Worm (Caenorhabditis elegans): Measurements from ENCODE around the gene fbxa-166.
"Not testable (repeated sequence)": the region's sequence is repeated elsewhere in the genome, so short reads cannot be mapped to it uniquely, and the experiment has no call there.

The fbxa-166 gene

ce11 chrII:1633490-1633889, 14.6 kb upstream of the fbxa-166 start, which contains the start of gene C08E3.1:
Gene C08E3.1, plus strand, starts transcription at chrII:1633790.
- TF ChIP-seq F13H6.1 (tag; optimal IDR thresholded peaks at IDR 0.05); T23F11.4 (GFP tag; optimal IDR thresholded peaks at IDR 0.05); lin-11 (tag; optimal IDR thresholded peaks at IDR 0.05): not testable (repeated sequence)

ce11 chrII:1632216-1632615, 13.4 kb upstream of the fbxa-166 start, which contains the start of gene C08E3.13:
Gene C08E3.13, minus strand, starts transcription at chrII:1632316.
- not testable (repeated sequence) for TF ChIP-seq K02D7.2 (tag; optimal IDR thresholded peaks at IDR 0.05); rnt-1 (tag; optimal IDR thresholded peaks at IDR 0.05); dmd-4 (tag; optimal IDR thresholded peaks at IDR 0.05; ENCODE audit: borderline replicate concordance)

ce11 chrII:1627783-1628182, 8.9 kb upstream of the fbxa-166 start, which contains the start of gene C08E3.15:
Gene C08E3.15, minus strand, starts transcription at chrII:1627883.
- not testable (repeated sequence) for TF ChIP-seq sox-4, pqm-1, hlh-8 (tag; optimal IDR thresholded peaks at IDR 0.05)

ce11 chrII:1625666-1626065, 6.8 kb upstream of the fbxa-166 start, which contains the start of gene C08E3.14:
Gene C08E3.14, plus strand, starts transcription at chrII:1625966.
- TF ChIP-seq ceh-18 (tag; optimal IDR thresholded peaks at IDR 0.05) (no peak), pat-9 (tag; optimal IDR thresholded peaks at IDR 0.05) (no peak), hlh-30 (tag; optimal IDR thresholded peaks at IDR 0.05; ENCODE audit: insufficient read depth) (no peak), ceh-48 (tag; optimal IDR thresholded peaks at IDR 0.05) (no peak), pros-1 (tag; optimal IDR thresholded peaks at IDR 0.05) (no peak), pax-1 (tag; optimal IDR thresholded peaks at IDR 0.05) (no peak), sox-4 (tag; optimal IDR thresholded peaks at IDR 0.05) (no peak), C38D4.7 (GFP tag; optimal IDR thresholded peaks at IDR 0.05) (no peak), ref-2 (tag; optimal IDR thresholded peaks at IDR 0.05) (no peak), npax-4 (tag; optimal IDR thresholded peaks at IDR 0.05) (no peak), ttx-3 (tag; optimal IDR thresholded peaks at IDR 0.05) (no peak), lim-6 (tag; optimal IDR thresholded peaks at IDR 0.05) (no peak)

ce11 chrII:1624572-1624971, 5.7 kb upstream of the fbxa-166 start, which contains the start of gene fbxa-160:
Gene fbxa-160, minus strand, starts transcription at chrII:1624672.
- TF ChIP-seq ceh-9 (tag; optimal IDR thresholded peaks at IDR 0.05): no peak
- no peak for TF ChIP-seq ama-1 (optimal IDR thresholded peaks at IDR 0.05)
- TF ChIP-seq ttx-3 (tag; optimal IDR thresholded peaks at IDR 0.05): no peak
- no peak for TF ChIP-seq syd-9 (tag; optimal IDR thresholded peaks at IDR 0.05)

ce11 chrII:1621795-1622194, 2.9 kb upstream of the fbxa-166 start:
- TF ChIP-seq madf-2 (tag; optimal IDR thresholded peaks at IDR 0.05) (no peak), elt-2 (tag; optimal IDR thresholded peaks at IDR 0.05) (peak; percentile 46)

- TF ChIP-seq nhr-11 (tag; optimal IDR thresholded peaks at IDR 0.05) (no peak), hlh-8 (tag; optimal IDR thresholded peaks at IDR 0.05) (no peak), ttx-3 (tag; optimal IDR thresholded peaks at IDR 0.05) (no peak), ama-1 (optimal IDR thresholded peaks at IDR 0.05) (no peak), ceh-30 (tag; optimal IDR thresholded peaks at IDR 0.05) (no peak), ceh-48 (tag; optimal IDR thresholded peaks at IDR 0.05) (no peak), unc-42 (tag; optimal IDR thresholded peaks at IDR 0.05) (no peak), eyg-1 (tag; optimal IDR thresholded peaks at IDR 0.05) (no peak), ref-2 (tag; optimal IDR thresholded peaks at IDR 0.05) (no peak), fkh-10 (GFP tag; optimal IDR thresholded peaks at IDR 0.05) (no peak)
Observed at ce11 chrII:1621180-1621579, 2.3 kb upstream of the fbxa-166 start, which contains the start of gene fbxa-158. Gene fbxa-158, minus strand, starts transcription at chrII:1621280.

Data from whole organism, late embryonic.